Fruit fly (Drosophila melanogaster): Measurements from ENCODE around the gene TwdlH.

dm6 chr3R:26639503-26640075, 6.1 kb downstream of the TwdlH start, which contains the start of gene TwdlD:
- TF ChIP-seq CG6689 (GFP tag; IDR thresholded peaks at IDR 0.05) (no peak), ro (GFP tag; IDR thresholded peaks at IDR 0.05) (no peak), C15 (GFP tag; IDR thresholded peaks at IDR 0.05) (no peak), ERR (GFP tag; optimal IDR thresholded peaks at IDR 0.05) (no peak), nmo (GFP tag; optimal IDR thresholded peaks at IDR 0.05) (no peak), crp (GFP tag; optimal IDR thresholded peaks at IDR 0.05) (no peak), unc-4 (GFP tag; IDR thresholded peaks at IDR 0.05; ENCODE audit: partially characterized antibody) (no peak), GATAe (GFP tag; conservative IDR thresholded peaks at IDR 0.05) (no peak), onecut (GFP tag; IDR thresholded peaks at IDR 0.05) (no peak), CG10267 (tag; optimal IDR thresholded peaks at IDR 0.05) (no peak), CG10274 (GFP tag; optimal IDR thresholded peaks at IDR 0.05) (no peak)

Data from whole organism, embryonic.